Worm (Caenorhabditis elegans): ENCODE measurements around the gene M03F8.7.

The M03F8.7 gene

DNA sequence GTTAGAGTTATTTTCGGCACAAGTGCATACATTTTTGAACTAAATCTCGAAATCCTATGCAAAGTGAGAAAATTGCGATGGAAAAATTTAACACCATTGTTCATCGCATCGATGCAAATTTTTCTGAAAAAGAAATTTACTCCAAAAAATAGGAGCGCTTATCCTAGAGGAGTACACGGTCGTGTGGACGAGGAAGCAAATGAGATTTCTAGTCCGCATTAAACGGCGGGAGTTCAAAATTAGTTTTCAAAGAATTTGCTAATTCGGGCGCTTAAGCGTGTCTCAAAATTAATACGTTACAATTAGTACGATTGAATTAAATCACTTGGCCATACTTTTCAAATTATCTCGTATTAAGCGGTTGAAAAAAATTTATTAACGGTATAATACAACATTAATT lies 19.0 kb upstream of the M03F8.7 start, which contains the start of gene lrpr-1 (continued):
- TF ChIP-seq unc-130 (GFP tag; optimal IDR thresholded peaks at IDR 0.05) (peak; percentile 92), daf-12 (tag; optimal IDR thresholded peaks at IDR 0.05) (no peak)

- TF ChIP-seq lir-3 (tag; optimal IDR thresholded peaks at IDR 0.05) (no peak), daf-16 (GFP tag; optimal IDR thresholded peaks at IDR 0.05) (no peak), daf-16 (tag; optimal IDR thresholded peaks at IDR 0.05) (no peak), zfp-2 (tag; optimal IDR thresholded peaks at IDR 0.05) (no peak), Y48G9A.11 (GFP tag; IDR thresholded peaks at IDR 0.05) (no peak), dmd-6 (GFP tag; IDR thresholded peaks at IDR 0.05) (no peak), lin-29 (GFP tag; IDR thresholded peaks at IDR 0.05) (no peak), mxl-2 (GFP tag; conservative IDR thresholded peaks at IDR 0.05) (no peak), D1046.2 (GFP tag; IDR thresholded peaks at IDR 0.05) (no peak), mdt-29 (GFP tag; IDR thresholded peaks at IDR 0.05) (no peak), lin-1 (GFP tag; IDR thresholded peaks at IDR 0.05) (no peak)
These were observed 16.9 kb upstream of the M03F8.7 start, which contains the start of gene C04E6.12 for ce11 chrV:5919887-5920286. TSS of gene C04E6.12 (minus strand) at chrV:5919987.

DNA sequence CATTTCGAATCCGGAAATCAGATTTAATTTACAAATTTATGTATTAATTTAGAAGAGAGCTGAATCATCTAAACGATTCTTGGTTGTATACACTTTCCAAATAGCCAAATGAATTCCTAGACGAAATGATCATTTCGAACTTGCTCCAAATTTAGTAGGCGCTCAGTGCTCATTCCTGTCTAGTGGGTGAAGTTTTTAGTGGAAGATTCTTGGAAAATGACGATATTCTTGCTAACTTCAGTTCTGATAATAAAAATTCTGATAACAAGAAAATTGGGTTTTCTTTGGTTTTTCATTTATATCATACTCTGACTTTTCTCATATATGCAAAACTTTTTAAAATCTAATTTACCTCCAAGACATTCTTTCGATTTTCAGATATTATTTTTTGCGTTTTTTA lies 15.0 kb upstream of the M03F8.7 start:
- TF ChIP-seq Y48G9A.11 (GFP tag; IDR thresholded peaks at IDR 0.05) (no peak), dve-1 (tag; optimal IDR thresholded peaks at IDR 0.05; ENCODE audit: insufficient read depth) (no peak), ces-1 (GFP tag; optimal IDR thresholded peaks at IDR 0.05) (no peak), zip-2 (tag; optimal IDR thresholded peaks at IDR 0.05) (no peak), rbr-2 (tag; optimal IDR thresholded peaks at IDR 0.05) (no peak), F10B5.3 (tag; optimal IDR thresholded peaks at IDR 0.05) (no peak), nhr-102 (tag; optimal IDR thresholded peaks at IDR 0.05) (no peak), ceh-28 (tag; optimal IDR thresholded peaks at IDR 0.05) (no peak), duxl-1 (tag; optimal IDR thresholded peaks at IDR 0.05; ENCODE audit: poor library complexity) (no peak), daf-8 (GFP tag; IDR thresholded peaks at IDR 0.05) (no peak), ceh-44 (GFP tag; IDR thresholded peaks at IDR 0.05) (no peak), nhr-6 (tag; optimal IDR thresholded peaks at IDR 0.05) (no peak), egl-43 (GFP tag; IDR thresholded peaks at IDR 0.05) (no peak), ztf-11 (tag; optimal IDR thresholded peaks at IDR 0.05) (no peak), vab-7 (GFP tag; IDR thresholded peaks at IDR 0.05) (no peak), mdl-1 (tag; optimal IDR thresholded peaks at IDR 0.05) (no peak), ZK546.5 (tag; optimal IDR thresholded peaks at IDR 0.05) (no peak), skn-1 (tag; optimal IDR thresholded peaks at IDR 0.05) (no peak), tra-1 (GFP tag; IDR thresholded peaks at IDR 0.05) (no peak), fkh-10 (GFP tag; optimal IDR thresholded peaks at IDR 0.05) (no peak)

ce11 chrV:5922236-5922635 lies 14.5 kb upstream of the M03F8.7 start, which contains the start of gene srsx-18:
TSS of gene srsx-18 (plus strand) at chrV:5922536.
- TF ChIP-seq rbr-2 (tag; optimal IDR thresholded peaks at IDR 0.05) (no peak), F26F4.8 (GFP tag; conservative IDR thresholded peaks at IDR 0.05) (no peak), ceh-82 (tag; optimal IDR thresholded peaks at IDR 0.05) (no peak), nhr-28 (tag; optimal IDR thresholded peaks at IDR 0.05) (no peak), attf-4 (tag; optimal IDR thresholded peaks at IDR 0.05) (no peak), mdt-29 (GFP tag; IDR thresholded peaks at IDR 0.05) (no peak), ceh-20 (GFP tag; IDR thresholded peaks at IDR 0.05) (no peak), zip-2 (tag; optimal IDR thresholded peaks at IDR 0.05) (no peak), pha-4 (GFP tag; IDR thresholded peaks at IDR 0.05) (no peak), pha-4 (tag; optimal IDR thresholded peaks at IDR 0.05) (no peak), jun-1 (tag; optimal IDR thresholded peaks at IDR 0.05) (no peak), fkh-10 (GFP tag; optimal IDR thresholded peaks at IDR 0.05) (no peak), dmd-6 (GFP tag; IDR thresholded peaks at IDR 0.05) (no peak)
